Worm (Caenorhabditis elegans) whole organism, late embryonic: ENCODE results near the gene sre-53.

Experiments
- C38D4.7 ChIP-seq: fragments of 200-800 bp; sonication (Bioruptor generic); optimal IDR thresholded peaks from 2 replicates; lab custom pipeline; 2018; ENCODE audit warnings: mild to moderate bottlenecking, missing genetic modification characterization, moderate library complexity, missing compliant biosample characterization
- K02D7.2 ChIP-seq: sonication (generic microtip); optimal IDR thresholded peaks from 2 replicates; lab custom pipeline; 2017; ENCODE audit warnings: mild to moderate bottlenecking, missing genetic modification characterization, missing compliant biosample characterization
- ama-1 ChIP-seq: fragments of 150-350 bp; optimal IDR thresholded peaks from 2 replicates; lab custom pipeline; 2014
- ceh-31 ChIP-seq: sonication (generic microtip); optimal IDR thresholded peaks from 2 replicates; lab custom pipeline; 2016; ENCODE audit warnings: missing genetic modification characterization, missing compliant biosample characterization
- ceh-34 ChIP-seq: sonication (generic microtip); optimal IDR thresholded peaks from 2 replicates; lab custom pipeline; 2016; ENCODE audit warnings: mild to moderate bottlenecking, missing genetic modification characterization, missing compliant biosample characterization
- ceh-6 ChIP-seq: fragments of 200-800 bp; sonication (Bioruptor generic); optimal IDR thresholded peaks from 2 replicates; lab custom pipeline; 2018; ENCODE audit warnings: mild to moderate bottlenecking, missing genetic modification characterization, missing compliant biosample characterization
- che-1 ChIP-seq: sonication (generic microtip); optimal IDR thresholded peaks from 2 replicates; lab custom pipeline; 2016; ENCODE audit warnings: mild to moderate bottlenecking, missing genetic modification characterization, missing compliant biosample characterization
- fkh-10 ChIP-seq: fragments of 150-350 bp; optimal IDR thresholded peaks from 2 replicates; lab custom pipeline; 2014; ENCODE audit warnings: missing biosample characterization, missing genetic modification reagents, missing genetic modification characterization
- nhr-11 ChIP-seq: fragments of 150-350 bp; optimal IDR thresholded peaks from 2 replicates; lab custom pipeline; 2014; ENCODE audit warnings: missing biosample characterization, missing genetic modification characterization
- pqm-1 ChIP-seq: sonication (generic microtip); optimal IDR thresholded peaks from 2 replicates; lab custom pipeline; 2016; ENCODE audit warnings: missing genetic modification characterization, missing compliant biosample characterization
- pros-1 ChIP-seq: fragments of 150-350 bp; optimal IDR thresholded peaks from 2 replicates; lab custom pipeline; 2014; ENCODE audit warnings: missing biosample characterization, missing genetic modification reagents, missing genetic modification characterization
- rnt-1 ChIP-seq: sonication (generic microtip); optimal IDR thresholded peaks from 2 replicates; lab custom pipeline; 2016; ENCODE audit warnings: missing genetic modification characterization, missing compliant biosample characterization
- sox-2 ChIP-seq: fragments of 200-800 bp; sonication (Bioruptor generic); IDR thresholded peaks from 2 replicates; pipeline ENCODE4 v1.3.6; 2022; ENCODE audit warnings: missing genetic modification reagents, missing genetic modification characterization, missing compliant biosample characterization
- unc-86 ChIP-seq: sonication (generic microtip); optimal IDR thresholded peaks from 2 replicates; lab custom pipeline; 2016; ENCODE audit warnings: missing genetic modification characterization, missing compliant biosample characterization

ce11 chrII:12342928-12343327, 19.7 kb upstream of the sre-53 start:
- TF ChIP-seq sox-2 (GFP tag; lab: Robert Waterston, UW) = no peak
- no peak for TF ChIP-seq ceh-31 (tag; lab: Kevin White, UChicago)
- TF ChIP-seq pqm-1 = no peak
- no peak for TF ChIP-seq ama-1 (lab: Kevin White, UChicago)
- TF ChIP-seq fkh-10 (GFP tag; lab: Kevin White, UChicago) = no peak
- TF ChIP-seq ceh-34 (tag; lab: Kevin White, UChicago) = no peak
- TF ChIP-seq nhr-11 (tag; lab: Kevin White, UChicago) = no peak
- TF ChIP-seq che-1 (tag; lab: Kevin White, UChicago) = no peak
- no peak for TF ChIP-seq K02D7.2 (tag; lab: Kevin White, UChicago)
- no peak for TF ChIP-seq rnt-1 (tag; lab: Kevin White, UChicago)
- no peak for TF ChIP-seq pros-1 (tag; lab: Kevin White, UChicago)
- no peak for TF ChIP-seq unc-86
- no peak for TF ChIP-seq C38D4.7 (GFP tag; lab: Kevin White, UChicago)
- no peak for TF ChIP-seq ceh-6 (GFP tag; lab: Kevin White, UChicago)
